Fruit fly (Drosophila melanogaster): ENCODE data around the gene CG11458.

The CG11458 gene

dm6 chr3L:20954118-20954517 lies 48.5 kb downstream of the CG11458 start:
- no peak for TF ChIP-seq psq (GFP tag; optimal IDR thresholded peaks at IDR 0.05)
- TF ChIP-seq rgr (GFP tag; optimal IDR thresholded peaks at IDR 0.05), result no peak
- no peak for TF ChIP-seq lola (GFP tag; optimal IDR thresholded peaks at IDR 0.05)
- TF ChIP-seq CrebA (GFP tag; optimal IDR thresholded peaks at IDR 0.05; ENCODE audit: borderline replicate concordance), result no peak
- TF ChIP-seq N (GFP tag; optimal IDR thresholded peaks at IDR 0.05), result no peak
- no peak for TF ChIP-seq Sp1 (GFP tag; optimal IDR thresholded peaks at IDR 0.05)
- no peak for TF ChIP-seq h (GFP tag; optimal IDR thresholded peaks at IDR 0.05)
- no peak for TF ChIP-seq CG9705 (GFP tag; optimal IDR thresholded peaks at IDR 0.05)
- TF ChIP-seq pan (optimal IDR thresholded peaks at IDR 0.05), result no peak
- no peak for TF ChIP-seq brk (GFP tag; optimal IDR thresholded peaks at IDR 0.05)
- no peak for TF ChIP-seq Mio (GFP tag; optimal IDR thresholded peaks at IDR 0.05)
- no peak for TF ChIP-seq OdsH (GFP tag; optimal IDR thresholded peaks at IDR 0.05)
- TF ChIP-seq foxo (GFP tag; optimal IDR thresholded peaks at IDR 0.05), result no peak
